Worm (Caenorhabditis elegans) whole organism, late embryonic: Measurements from ENCODE around the gene mthf-1.

Source experiments
- C38D4.7 ChIP-seq: fragments of 200-800 bp; sonication (Bioruptor generic); optimal IDR thresholded peaks from 2 replicates; lab custom pipeline; 2018; ENCODE audit warnings: mild to moderate bottlenecking, missing genetic modification characterization, moderate library complexity, missing compliant biosample characterization
- F13H6.1 ChIP-seq: sonication (generic microtip); optimal IDR thresholded peaks from 2 replicates; lab custom pipeline; 2016; ENCODE audit warnings: missing genetic modification characterization, missing compliant biosample characterization
- K02D7.2 ChIP-seq: sonication (generic microtip); optimal IDR thresholded peaks from 2 replicates; lab custom pipeline; 2017; ENCODE audit warnings: mild to moderate bottlenecking, missing genetic modification characterization, missing compliant biosample characterization
- Y22D7AL.16 ChIP-seq: sonication (generic microtip); optimal IDR thresholded peaks from 2 replicates; lab custom pipeline; 2016; ENCODE audit warnings: missing genetic modification characterization, missing compliant biosample characterization
- ahr-1 ChIP-seq: sonication (generic microtip); optimal IDR thresholded peaks from 2 replicates; lab custom pipeline; 2016; ENCODE audit warnings: missing genetic modification characterization, missing compliant biosample characterization
- ama-1 ChIP-seq: fragments of 150-350 bp; optimal IDR thresholded peaks from 2 replicates; lab custom pipeline; 2014
- ceh-14 ChIP-seq: sonication (generic microtip); optimal IDR thresholded peaks from 2 replicates; lab custom pipeline; 2016; ENCODE audit warnings: missing genotype, missing genetic modification characterization, missing compliant biosample characterization
- ceh-18 ChIP-seq: sonication (generic microtip); optimal IDR thresholded peaks from 2 replicates; lab custom pipeline; 2016; ENCODE audit warnings: missing genetic modification characterization, missing compliant biosample characterization
- ceh-19 ChIP-seq: fragments of 200-800 bp; sonication (Bioruptor generic); optimal IDR thresholded peaks from 2 replicates; lab custom pipeline; 2018; ENCODE audit warnings: mild to moderate bottlenecking, missing genetic modification characterization, missing compliant biosample characterization
- ceh-2 ChIP-seq: sonication (generic microtip); optimal IDR thresholded peaks from 2 replicates; lab custom pipeline; 2016; ENCODE audit warnings: missing genotype, missing genetic modification characterization, missing compliant biosample characterization
- ceh-30 ChIP-seq: fragments of 150-350 bp; optimal IDR thresholded peaks from 2 replicates; lab custom pipeline; 2014; ENCODE audit warnings: missing biosample characterization, missing genetic modification characterization
- ceh-31 ChIP-seq: sonication (generic microtip); optimal IDR thresholded peaks from 2 replicates; lab custom pipeline; 2016; ENCODE audit warnings: missing genetic modification characterization, missing compliant biosample characterization
- ceh-34 ChIP-seq: sonication (generic microtip); optimal IDR thresholded peaks from 2 replicates; lab custom pipeline; 2016; ENCODE audit warnings: mild to moderate bottlenecking, missing genetic modification characterization, missing compliant biosample characterization
- ceh-6 ChIP-seq: fragments of 200-800 bp; sonication (Bioruptor generic); optimal IDR thresholded peaks from 2 replicates; lab custom pipeline; 2018; ENCODE audit warnings: mild to moderate bottlenecking, missing genetic modification characterization, missing compliant biosample characterization
- ceh-9 ChIP-seq: sonication (generic microtip); optimal IDR thresholded peaks from 2 replicates; lab custom pipeline; 2016; ENCODE audit warnings: mild to moderate bottlenecking, missing genetic modification characterization, inconsistent platforms, missing compliant biosample characterization
- dmd-4 ChIP-seq: sonication (generic microtip); optimal IDR thresholded peaks from 2 replicates; lab custom pipeline; 2016; ENCODE audit warnings: borderline replicate concordance, missing genetic modification characterization, missing compliant biosample characterization
- dve-1 ChIP-seq: sonication (generic microtip); optimal IDR thresholded peaks from 2 replicates; lab custom pipeline; 2017; ENCODE audit warnings: antibody characterized with exemption, mild to moderate bottlenecking, missing genetic modification characterization, missing compliant biosample characterization
- elt-2 ChIP-seq: sonication (generic microtip); optimal IDR thresholded peaks from 2 replicates; lab custom pipeline; 2016; ENCODE audit warnings: missing genetic modification reagents, missing genetic modification characterization, missing compliant biosample characterization
- ets-4 ChIP-seq: sonication (generic microtip); optimal IDR thresholded peaks from 2 replicates; lab custom pipeline; 2016; ENCODE audit warnings: missing genetic modification characterization, missing compliant biosample characterization
- eyg-1 ChIP-seq: sonication (generic microtip); optimal IDR thresholded peaks from 2 replicates; lab custom pipeline; 2016; ENCODE audit warnings: missing genotype, missing genetic modification characterization, missing compliant biosample characterization
- fax-1 ChIP-seq: sonication (generic microtip); optimal IDR thresholded peaks from 2 replicates; lab custom pipeline; 2016; ENCODE audit warnings: missing genotype, missing genetic modification characterization, missing compliant biosample characterization
- fkh-6 ChIP-seq: sonication (generic microtip); optimal IDR thresholded peaks from 2 replicates; lab custom pipeline; 2016; ENCODE audit warnings: missing genetic modification characterization, missing compliant biosample characterization
- gmeb-2 ChIP-seq: sonication (generic microtip); optimal IDR thresholded peaks from 2 replicates; lab custom pipeline; 2016; ENCODE audit warnings: missing genetic modification characterization, inconsistent platforms, missing compliant biosample characterization
- hlh-13 ChIP-seq: fragments of 200-800 bp; sonication (Bioruptor generic); optimal IDR thresholded peaks from 2 replicates; lab custom pipeline; 2018; ENCODE audit warnings: mild to moderate bottlenecking, missing genetic modification characterization, missing compliant biosample characterization
- hlh-15 ChIP-seq: sonication (generic microtip); optimal IDR thresholded peaks from 2 replicates; lab custom pipeline; 2016; ENCODE audit warnings: missing genetic modification characterization, missing compliant biosample characterization
- hlh-30 ChIP-seq: sonication (generic microtip); optimal IDR thresholded peaks from 2 replicates; lab custom pipeline; 2017; ENCODE audit warnings: antibody characterized with exemption, missing genetic modification characterization, missing compliant biosample characterization; ENCODE audit not compliant: insufficient read depth
- hlh-6 ChIP-seq: sonication (generic microtip); optimal IDR thresholded peaks from 2 replicates; lab custom pipeline; 2016; ENCODE audit warnings: missing genotype, missing genetic modification characterization, missing compliant biosample characterization
- hlh-8 ChIP-seq: sonication (generic microtip); optimal IDR thresholded peaks from 2 replicates; lab custom pipeline; 2016; ENCODE audit warnings: missing genotype, missing genetic modification characterization, missing compliant biosample characterization
- nfya-1 ChIP-seq: sonication (generic microtip); optimal IDR thresholded peaks from 2 replicates; lab custom pipeline; 2017; ENCODE audit warnings: missing genetic modification characterization, mild to moderate bottlenecking, missing compliant biosample characterization, antibody characterized with exemption, moderate library complexity
- nhr-232 ChIP-seq: sonication (generic microtip); optimal IDR thresholded peaks from 2 replicates; lab custom pipeline; 2016; ENCODE audit warnings: missing genetic modification characterization, missing compliant biosample characterization
- pag-3 ChIP-seq: sonication (generic microtip); optimal IDR thresholded peaks from 2 replicates; lab custom pipeline; 2016; ENCODE audit warnings: missing compliant biosample characterization, missing genetic modification characterization, borderline replicate concordance
- pat-9 ChIP-seq: fragments of 200-800 bp; sonication (Bioruptor generic); optimal IDR thresholded peaks from 2 replicates; lab custom pipeline; 2018; ENCODE audit warnings: mild to moderate bottlenecking, missing genetic modification characterization, moderate library complexity, missing compliant biosample characterization
- pha-4 ChIP-seq: fragments of 150-350 bp; optimal IDR thresholded peaks from 2 replicates; lab custom pipeline; 2018; ENCODE audit warnings: missing biosample characterization, missing genetic modification reagents, missing genetic modification characterization
- pqm-1 ChIP-seq: sonication (generic microtip); optimal IDR thresholded peaks from 2 replicates; lab custom pipeline; 2016; ENCODE audit warnings: missing genetic modification characterization, missing compliant biosample characterization
- pros-1 ChIP-seq: fragments of 150-350 bp; optimal IDR thresholded peaks from 2 replicates; lab custom pipeline; 2014; ENCODE audit warnings: missing biosample characterization, missing genetic modification reagents, missing genetic modification characterization
- ref-2 ChIP-seq: sonication (generic microtip); optimal IDR thresholded peaks from 2 replicates; lab custom pipeline; 2016; ENCODE audit warnings: missing genetic modification characterization, missing compliant biosample characterization
- sdc-2 ChIP-seq: sonication (generic microtip); optimal IDR thresholded peaks from 2 replicates; lab custom pipeline; 2016; ENCODE audit warnings: missing genotype, missing genetic modification characterization, missing compliant biosample characterization
- sox-4 ChIP-seq: sonication (generic microtip); optimal IDR thresholded peaks from 2 replicates; lab custom pipeline; 2017; ENCODE audit warnings: mild to moderate bottlenecking, missing genetic modification characterization, inconsistent platforms, missing compliant biosample characterization
- syd-9 ChIP-seq: sonication (generic microtip); optimal IDR thresholded peaks from 2 replicates; lab custom pipeline; 2016; ENCODE audit warnings: mild to moderate bottlenecking, missing genetic modification characterization, moderate library complexity, missing compliant biosample characterization
- tbx-2 ChIP-seq: sonication (generic microtip); optimal IDR thresholded peaks from 2 replicates; lab custom pipeline; 2016; ENCODE audit warnings: missing genetic modification characterization, missing compliant biosample characterization
- ttx-3 ChIP-seq: sonication (generic microtip); optimal IDR thresholded peaks from 2 replicates; lab custom pipeline; 2016; ENCODE audit warnings: missing genetic modification reagents, missing genetic modification characterization, missing compliant biosample characterization
- unc-3 ChIP-seq, 2 experiments: fragments of 200-800 bp in 1 of 2; sonication (Bioruptor generic) in 1 of 2; sonication (generic microtip) in 1 of 2; conservative IDR thresholded peaks in 1 of 2; optimal IDR thresholded peaks in 1 of 2; 2 replicates each; pipeline versions ENCODE4 v1.3.6 to Lab custom; 2016 to 2022; ENCODE audit warnings: missing compliant biosample characterization in 2 of 2, missing genetic modification characterization in 2 of 2, missing genetic modification reagents in 1 of 2
- unc-55 ChIP-seq: sonication (generic microtip); optimal IDR thresholded peaks from 2 replicates; lab custom pipeline; 2017; ENCODE audit warnings: missing biosample characterization, missing genetic modification reagents, missing genetic modification characterization
- unc-86 ChIP-seq: sonication (generic microtip); optimal IDR thresholded peaks from 2 replicates; lab custom pipeline; 2016; ENCODE audit warnings: missing genetic modification characterization, missing compliant biosample characterization

mthf-1 gene

ce11 chrII:7810869-7811543 lies 33.4 kb upstream of the mthf-1 start, which contains the start of gene cki-1:
Gene cki-1, plus strand, starts transcription at chrII:7811240.
- TF ChIP-seq sox-4 (tag; lab: Kevin White, UChicago) (no peak), hlh-30 (tag; lab: Kevin White, UChicago) (peak; percentile 74), Y22D7AL.16 (tag; lab: Kevin White, UChicago) (no peak), K02D7.2 (no peak), fkh-6 (tag; lab: Kevin White, UChicago) (no peak), F13H6.1 (tag; lab: Kevin White, UChicago) (peak; percentile 14), unc-86 (tag; lab: Kevin White, UChicago) (no peak), ceh-2 (tag; lab: Kevin White, UChicago) (peak; percentile 55), sdc-2 (peak; percentile 52), dve-1 (tag; lab: Kevin White, UChicago) (no peak), pag-3 (no peak), syd-9 (tag; lab: Kevin White, UChicago) (peak; percentile 52), ceh-14 (no peak), nhr-232 (tag; lab: Kevin White, UChicago) (peak; percentile 22), ceh-34 (tag; lab: Kevin White, UChicago) (peak; percentile 95), hlh-6 (peak; percentile 63), ets-4 (no peak), eyg-1 (tag; lab: Kevin White, UChicago) (no peak), ref-2 (tag; lab: Kevin White, UChicago) (peak; percentile 15), fax-1 (tag; lab: Kevin White, UChicago) (no peak), dmd-4 (no peak), ama-1 (lab: Kevin White, UChicago) (peak; percentile 61), nfya-1 (tag; lab: Kevin White, UChicago) (no peak), ceh-30 (tag; lab: Kevin White, UChicago) (no peak), hlh-13 (GFP tag; lab: Kevin White, UChicago) (no peak), unc-3 (GFP tag; conservative IDR thresholded peaks at IDR 0.05; lab: Robert Waterston, UW) (no peak), unc-3 (tag; optimal IDR thresholded peaks at IDR 0.05; lab: Kevin White, UChicago) (no peak), ceh-31 (peak; percentile 48), unc-55 (no peak), elt-2 (tag; lab: Kevin White, UChicago) (peak; percentile 16), C38D4.7 (GFP tag; lab: Kevin White, UChicago) (no peak), tbx-2 (tag; lab: Kevin White, UChicago) (peak; percentile 36), pqm-1 (tag; lab: Kevin White, UChicago) (no peak), hlh-15 (tag; lab: Kevin White, UChicago) (no peak), ceh-9 (tag; lab: Kevin White, UChicago) (no peak), hlh-8 (no peak), gmeb-2 (tag; lab: Kevin White, UChicago) (no peak), pat-9 (no peak), pros-1 (tag; lab: Kevin White, UChicago) (no peak), ahr-1 (tag; lab: Kevin White, UChicago) (no peak), ceh-18 (tag; lab: Kevin White, UChicago) (no peak), ttx-3 (tag; lab: Kevin White, UChicago) (no peak), ceh-6 (GFP tag; lab: Kevin White, UChicago) (peak; percentile 7), ceh-19 (peak; percentile 80), pha-4 (no peak)
